Worm (Caenorhabditis elegans) whole organism, L2 larva: ENCODE results near the gene srx-134.

Experiments used
- F13H6.1 ChIP-seq: sonication (generic microtip); optimal IDR thresholded peaks from 2 replicates; lab custom pipeline; 2016; ENCODE audit warnings: missing genetic modification characterization, missing compliant biosample characterization
- lin-39 ChIP-seq: fragments of 150-350 bp; optimal IDR thresholded peaks from 2 replicates; lab custom pipeline; 2014; ENCODE audit warnings: missing biosample characterization, missing genetic modification reagents, missing genetic modification characterization
- nhr-11 ChIP-seq: fragments of 150-350 bp; optimal IDR thresholded peaks from 2 replicates; lab custom pipeline; 2014; ENCODE audit warnings: missing biosample characterization, missing genetic modification characterization
- unc-39 ChIP-seq: fragments of 150-350 bp; optimal IDR thresholded peaks from 2 replicates; lab custom pipeline; 2014; ENCODE audit warnings: missing biosample characterization, missing genetic modification characterization

- no peak for TF ChIP-seq nhr-11
- TF ChIP-seq F13H6.1: no peak
- TF ChIP-seq unc-39 (tag; lab: Kevin White, UChicago): no peak
- TF ChIP-seq lin-39 (tag; lab: Kevin White, UChicago): no peak
Observed at ce11 chrV:13866353-13866752, 10.1 kb upstream of the srx-134 start, which contains the start of gene nhr-175.
